Worm (Caenorhabditis elegans) whole organism, late embryonic: ENCODE data around the gene ZK105.3.

Experiments
- C08G9.2 ChIP-seq: sonication (generic microtip); optimal IDR thresholded peaks from 2 replicates; lab custom pipeline; 2016; ENCODE audit warnings: mild to moderate bottlenecking, missing genetic modification characterization, moderate library complexity, missing compliant biosample characterization
- F13H6.1 ChIP-seq: sonication (generic microtip); optimal IDR thresholded peaks from 2 replicates; lab custom pipeline; 2016; ENCODE audit warnings: missing genetic modification characterization, missing compliant biosample characterization
- K09A11.1 ChIP-seq: sonication (generic microtip); optimal IDR thresholded peaks from 2 replicates; lab custom pipeline; 2017; ENCODE audit warnings: antibody characterized with exemption, mild to moderate bottlenecking, missing genetic modification characterization, missing compliant biosample characterization; ENCODE audit not compliant: insufficient read depth
- ahr-1 ChIP-seq: sonication (generic microtip); optimal IDR thresholded peaks from 2 replicates; lab custom pipeline; 2016; ENCODE audit warnings: missing genetic modification characterization, missing compliant biosample characterization
- ceh-14 ChIP-seq: sonication (generic microtip); optimal IDR thresholded peaks from 2 replicates; lab custom pipeline; 2016; ENCODE audit warnings: missing genotype, missing genetic modification characterization, missing compliant biosample characterization
- ceh-18 ChIP-seq: sonication (generic microtip); optimal IDR thresholded peaks from 2 replicates; lab custom pipeline; 2016; ENCODE audit warnings: missing genetic modification characterization, missing compliant biosample characterization
- ceh-19 ChIP-seq: fragments of 200-800 bp; sonication (Bioruptor generic); optimal IDR thresholded peaks from 2 replicates; lab custom pipeline; 2018; ENCODE audit warnings: mild to moderate bottlenecking, missing genetic modification characterization, missing compliant biosample characterization
- ceh-2 ChIP-seq: sonication (generic microtip); optimal IDR thresholded peaks from 2 replicates; lab custom pipeline; 2016; ENCODE audit warnings: missing genotype, missing genetic modification characterization, missing compliant biosample characterization
- ceh-22 ChIP-seq: sonication (generic microtip); optimal IDR thresholded peaks from 2 replicates; lab custom pipeline; 2017; ENCODE audit warnings: missing biosample characterization, missing genetic modification characterization
- ceh-31 ChIP-seq: sonication (generic microtip); optimal IDR thresholded peaks from 2 replicates; lab custom pipeline; 2016; ENCODE audit warnings: missing genetic modification characterization, missing compliant biosample characterization
- ceh-34 ChIP-seq: sonication (generic microtip); optimal IDR thresholded peaks from 2 replicates; lab custom pipeline; 2016; ENCODE audit warnings: mild to moderate bottlenecking, missing genetic modification characterization, missing compliant biosample characterization
- ceh-45 ChIP-seq: fragments of 200-800 bp; sonication (Bioruptor generic); IDR thresholded peaks from 2 replicates; pipeline ENCODE4 v1.3.6; 2022; ENCODE audit warnings: missing genetic modification reagents, missing genetic modification characterization, missing compliant biosample characterization
- ceh-6 ChIP-seq: fragments of 200-800 bp; sonication (Bioruptor generic); optimal IDR thresholded peaks from 2 replicates; lab custom pipeline; 2018; ENCODE audit warnings: mild to moderate bottlenecking, missing genetic modification characterization, missing compliant biosample characterization
- ceh-9 ChIP-seq: sonication (generic microtip); optimal IDR thresholded peaks from 2 replicates; lab custom pipeline; 2016; ENCODE audit warnings: mild to moderate bottlenecking, missing genetic modification characterization, inconsistent platforms, missing compliant biosample characterization
- che-1 ChIP-seq: sonication (generic microtip); optimal IDR thresholded peaks from 2 replicates; lab custom pipeline; 2016; ENCODE audit warnings: mild to moderate bottlenecking, missing genetic modification characterization, missing compliant biosample characterization
- dmd-4 ChIP-seq: sonication (generic microtip); optimal IDR thresholded peaks from 2 replicates; lab custom pipeline; 2016; ENCODE audit warnings: borderline replicate concordance, missing genetic modification characterization, missing compliant biosample characterization
- ets-4 ChIP-seq: sonication (generic microtip); optimal IDR thresholded peaks from 2 replicates; lab custom pipeline; 2016; ENCODE audit warnings: missing genetic modification characterization, missing compliant biosample characterization
- fax-1 ChIP-seq: sonication (generic microtip); optimal IDR thresholded peaks from 2 replicates; lab custom pipeline; 2016; ENCODE audit warnings: missing genotype, missing genetic modification characterization, missing compliant biosample characterization
- fkh-10 ChIP-seq: fragments of 150-350 bp; optimal IDR thresholded peaks from 2 replicates; lab custom pipeline; 2014; ENCODE audit warnings: missing biosample characterization, missing genetic modification reagents, missing genetic modification characterization
- fkh-6 ChIP-seq: sonication (generic microtip); optimal IDR thresholded peaks from 2 replicates; lab custom pipeline; 2016; ENCODE audit warnings: missing genetic modification characterization, missing compliant biosample characterization
- gmeb-2 ChIP-seq: sonication (generic microtip); optimal IDR thresholded peaks from 2 replicates; lab custom pipeline; 2016; ENCODE audit warnings: missing genetic modification characterization, inconsistent platforms, missing compliant biosample characterization
- lim-6 ChIP-seq: sonication (generic microtip); optimal IDR thresholded peaks from 2 replicates; lab custom pipeline; 2016; ENCODE audit warnings: missing genetic modification characterization, missing compliant biosample characterization
- madf-2 ChIP-seq: sonication (generic microtip); optimal IDR thresholded peaks from 2 replicates; lab custom pipeline; 2017; ENCODE audit warnings: missing genetic modification characterization, missing compliant biosample characterization
- mec-3 ChIP-seq: sonication (generic microtip); optimal IDR thresholded peaks from 2 replicates; lab custom pipeline; 2016; ENCODE audit warnings: borderline replicate concordance, missing genetic modification characterization, missing compliant biosample characterization
- nfya-1 ChIP-seq: sonication (generic microtip); optimal IDR thresholded peaks from 2 replicates; lab custom pipeline; 2017; ENCODE audit warnings: missing genetic modification characterization, mild to moderate bottlenecking, missing compliant biosample characterization, antibody characterized with exemption, moderate library complexity
- npax-4 ChIP-seq: sonication (generic microtip); optimal IDR thresholded peaks from 2 replicates; lab custom pipeline; 2016; ENCODE audit warnings: missing genetic modification characterization, missing compliant biosample characterization
- odd-2 ChIP-seq: sonication (generic microtip); optimal IDR thresholded peaks from 2 replicates; lab custom pipeline; 2017; ENCODE audit warnings: antibody characterized with exemption, mild to moderate bottlenecking, missing genetic modification characterization, missing compliant biosample characterization
- pag-3 ChIP-seq: sonication (generic microtip); optimal IDR thresholded peaks from 2 replicates; lab custom pipeline; 2016; ENCODE audit warnings: missing compliant biosample characterization, missing genetic modification characterization, borderline replicate concordance
- pha-2 ChIP-seq: sonication (generic microtip); optimal IDR thresholded peaks from 2 replicates; lab custom pipeline; 2017; ENCODE audit warnings: mild to moderate bottlenecking, missing genetic modification characterization, missing compliant biosample characterization
- pqm-1 ChIP-seq: sonication (generic microtip); optimal IDR thresholded peaks from 2 replicates; lab custom pipeline; 2016; ENCODE audit warnings: missing genetic modification characterization, missing compliant biosample characterization
- ref-2 ChIP-seq: sonication (generic microtip); optimal IDR thresholded peaks from 2 replicates; lab custom pipeline; 2016; ENCODE audit warnings: missing genetic modification characterization, missing compliant biosample characterization
- rnt-1 ChIP-seq: sonication (generic microtip); optimal IDR thresholded peaks from 2 replicates; lab custom pipeline; 2016; ENCODE audit warnings: missing genetic modification characterization, missing compliant biosample characterization
- sox-2 ChIP-seq: fragments of 200-800 bp; sonication (Bioruptor generic); IDR thresholded peaks from 2 replicates; pipeline ENCODE4 v1.3.6; 2022; ENCODE audit warnings: missing genetic modification reagents, missing genetic modification characterization, missing compliant biosample characterization
- tbx-2 ChIP-seq: sonication (generic microtip); optimal IDR thresholded peaks from 2 replicates; lab custom pipeline; 2016; ENCODE audit warnings: missing genetic modification characterization, missing compliant biosample characterization
- unc-3 ChIP-seq, 2 experiments: fragments of 200-800 bp in 1 of 2; sonication (Bioruptor generic) in 1 of 2; sonication (generic microtip) in 1 of 2; conservative IDR thresholded peaks in 1 of 2; optimal IDR thresholded peaks in 1 of 2; 2 replicates each; pipeline versions ENCODE4 v1.3.6 to Lab custom; 2016 to 2022; ENCODE audit warnings: missing compliant biosample characterization in 2 of 2, missing genetic modification characterization in 2 of 2, missing genetic modification reagents in 1 of 2
- unc-55 ChIP-seq: sonication (generic microtip); optimal IDR thresholded peaks from 2 replicates; lab custom pipeline; 2017; ENCODE audit warnings: missing biosample characterization, missing genetic modification reagents, missing genetic modification characterization

The ZK105.3 gene

DNA sequence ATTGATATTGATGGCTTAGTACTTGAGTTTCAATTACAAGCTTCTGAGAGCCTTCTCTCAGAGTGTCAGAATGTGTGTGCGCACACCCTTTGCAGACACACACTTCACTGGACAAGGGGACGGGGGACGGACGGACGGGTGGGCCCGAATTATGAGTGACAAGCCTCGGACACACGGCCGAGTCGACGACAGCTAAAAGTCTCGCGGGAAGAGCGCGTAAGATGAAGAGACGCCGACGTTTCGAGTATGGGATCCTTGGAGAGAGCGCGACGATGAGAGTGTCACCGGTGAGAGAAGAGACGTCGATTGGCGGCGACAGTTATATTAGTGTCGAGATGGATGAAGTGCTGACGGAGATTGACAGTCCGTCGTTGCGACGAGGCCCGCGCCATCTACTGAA is 49.0 kb downstream of the ZK105.3 start:
- TF ChIP-seq nfya-1 (tag; lab: Kevin White, UChicago) (peak; percentile 17), dmd-4 (tag; lab: Kevin White, UChicago) (peak; percentile 30), ceh-2 (tag; lab: Kevin White, UChicago) (peak; percentile 25), odd-2 (tag; lab: Kevin White, UChicago) (no peak), lim-6 (no peak), fkh-6 (peak; percentile 16), tbx-2 (peak; percentile 70), ceh-45 (GFP tag; lab: Robert Waterston, UW) (no peak), gmeb-2 (tag; lab: Kevin White, UChicago) (peak; percentile 25), sox-2 (no peak), ets-4 (tag; lab: Kevin White, UChicago) (no peak), fax-1 (tag; lab: Kevin White, UChicago) (no peak), pha-2 (tag; lab: Kevin White, UChicago) (peak; percentile 29), ceh-34 (tag; lab: Kevin White, UChicago) (peak; percentile 17), ceh-18 (tag; lab: Kevin White, UChicago) (peak; percentile 40), ref-2 (tag; lab: Kevin White, UChicago) (peak; percentile 39), C08G9.2 (tag; lab: Kevin White, UChicago) (peak; percentile 42), unc-3 (GFP tag; conservative IDR thresholded peaks at IDR 0.05; lab: Robert Waterston, UW) (no peak), unc-3 (tag; optimal IDR thresholded peaks at IDR 0.05; lab: Kevin White, UChicago) (no peak), ceh-14 (tag; lab: Kevin White, UChicago) (peak; percentile 48), mec-3 (peak; percentile 34), ceh-22 (tag; lab: Kevin White, UChicago) (no peak), unc-55 (GFP tag; lab: Kevin White, UChicago) (peak; percentile 99), F13H6.1 (tag; lab: Kevin White, UChicago) (no peak)

DNA sequence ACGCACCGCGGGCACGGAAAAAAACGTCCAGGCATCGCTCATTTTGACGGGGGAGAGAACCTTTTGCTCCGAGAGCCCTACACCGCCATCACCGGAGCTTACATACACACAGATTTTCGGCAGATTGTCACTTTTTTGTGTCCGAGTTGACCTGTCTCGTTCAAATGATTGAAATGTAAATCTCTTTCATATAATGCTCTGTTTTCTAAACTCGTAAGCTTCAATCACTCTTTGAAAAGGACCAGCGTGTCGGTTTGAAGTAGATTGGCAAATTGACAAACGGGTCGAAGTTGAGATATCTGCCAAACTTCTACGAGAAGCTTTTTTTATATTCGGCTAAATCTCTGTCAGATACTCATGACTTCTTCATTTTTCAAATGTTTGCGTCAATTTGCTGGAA is 50.2 kb downstream of the ZK105.3 start:
- TF ChIP-seq pag-3 (tag; lab: Kevin White, UChicago) (no peak), fkh-10 (no peak), ceh-31 (tag; lab: Kevin White, UChicago) (no peak), che-1 (tag; lab: Kevin White, UChicago) (no peak), nfya-1 (tag; lab: Kevin White, UChicago) (no peak), fax-1 (tag; lab: Kevin White, UChicago) (no peak), rnt-1 (tag; lab: Kevin White, UChicago) (no peak), madf-2 (tag; lab: Kevin White, UChicago) (no peak), K09A11.1 (tag; lab: Kevin White, UChicago) (no peak), ceh-34 (tag; lab: Kevin White, UChicago) (no peak), ceh-19 (GFP tag; lab: Kevin White, UChicago) (no peak)

DNA sequence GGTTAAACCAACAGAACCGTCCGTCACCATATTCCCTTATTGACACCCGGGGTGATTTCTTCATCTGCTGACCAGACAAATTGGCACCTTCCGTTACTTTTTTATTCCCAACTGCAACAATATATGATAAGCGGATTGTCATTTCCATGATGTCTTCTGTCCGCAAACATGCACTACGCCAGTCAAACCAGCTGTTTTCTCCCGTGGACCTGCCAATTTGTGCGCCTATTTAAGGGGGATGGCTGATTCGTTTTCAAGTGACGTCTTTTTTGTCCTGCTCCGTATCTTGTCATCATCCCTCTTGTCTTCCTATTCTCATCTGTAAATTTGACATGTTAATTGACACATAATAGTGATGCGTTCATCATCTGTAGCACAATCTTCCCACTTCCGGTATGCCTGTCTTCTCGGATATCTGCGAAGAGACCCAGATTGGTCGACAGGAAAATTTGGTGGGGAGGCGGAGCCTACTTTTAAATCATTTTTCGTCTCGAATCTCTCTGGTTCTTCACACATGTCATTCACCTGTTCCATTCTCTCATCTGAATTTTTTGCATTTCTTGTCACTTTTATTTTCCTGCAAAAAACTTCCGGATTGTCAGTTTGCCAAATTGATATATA is 51.2 kb downstream of the ZK105.3 start:
- TF ChIP-seq ceh-9 (tag; lab: Kevin White, UChicago) (no peak), pqm-1 (tag; lab: Kevin White, UChicago) (no peak), ceh-6 (no peak), npax-4 (tag; lab: Kevin White, UChicago) (no peak), ceh-45 (GFP tag; lab: Robert Waterston, UW) (no peak), F13H6.1 (tag; lab: Kevin White, UChicago) (no peak), ahr-1 (tag; lab: Kevin White, UChicago) (no peak)
- TF ChIP-seq, all 69 proteins: peak for 0
